Worm (Caenorhabditis elegans): ENCODE results near the gene K02E7.11.

The K02E7.11 gene

ce11 chrII:1084899-1085298 lies 9.6 kb upstream of the K02E7.11 start:
- TF ChIP-seq skn-1 (tag; optimal IDR thresholded peaks at IDR 0.05) (peak; percentile 81), pha-4 (tag; optimal IDR thresholded peaks at IDR 0.05) (peak; percentile 35), lin-15B (tag; optimal IDR thresholded peaks at IDR 0.05) (peak; percentile 10), snpc-4 (tag; optimal IDR thresholded peaks at IDR 0.05) (peak; percentile 32), ceh-28 (tag; optimal IDR thresholded peaks at IDR 0.05) (no peak), egl-27 (tag; optimal IDR thresholded peaks at IDR 0.05) (no peak), egl-5 (tag; optimal IDR thresholded peaks at IDR 0.05) (peak; percentile 57), ZK546.5 (tag; optimal IDR thresholded peaks at IDR 0.05) (no peak), mdl-1 (tag; optimal IDR thresholded peaks at IDR 0.05) (no peak), elt-2 (tag; optimal IDR thresholded peaks at IDR 0.05) (no peak), nhr-28 (tag; optimal IDR thresholded peaks at IDR 0.05) (no peak), ceh-16 (tag; optimal IDR thresholded peaks at IDR 0.05) (no peak), nhr-77 (tag; optimal IDR thresholded peaks at IDR 0.05) (no peak), nfya-1 (tag; optimal IDR thresholded peaks at IDR 0.05; ENCODE audit: insufficient read depth) (peak; percentile 61), tbx-2 (tag; optimal IDR thresholded peaks at IDR 0.05) (no peak), hmg-11 (tag; optimal IDR thresholded peaks at IDR 0.05) (peak; percentile 59), jun-1 (tag; optimal IDR thresholded peaks at IDR 0.05) (no peak), lin-39 (tag; optimal IDR thresholded peaks at IDR 0.05) (peak; percentile 11)

- TF ChIP-seq elt-2 (tag; optimal IDR thresholded peaks at IDR 0.05) = no peak
- TF ChIP-seq fkh-2 (tag; optimal IDR thresholded peaks at IDR 0.05) = no peak
- no peak for TF ChIP-seq nhr-76 (tag; optimal IDR thresholded peaks at IDR 0.05)
- no peak for TF ChIP-seq nhr-12 (tag; optimal IDR thresholded peaks at IDR 0.05)
- no peak for TF ChIP-seq nhr-11 (tag; optimal IDR thresholded peaks at IDR 0.05)
- TF ChIP-seq ztf-11 (tag; optimal IDR thresholded peaks at IDR 0.05) = no peak
- TF ChIP-seq nhr-43 (tag; optimal IDR thresholded peaks at IDR 0.05; ENCODE audit: poor library complexity, severe bottlenecking) = no peak
- no peak for TF ChIP-seq unc-39 (tag; optimal IDR thresholded peaks at IDR 0.05)
- no peak for TF ChIP-seq aly-2 (tag; optimal IDR thresholded peaks at IDR 0.05)
- no peak for TF ChIP-seq nhr-237 (tag; optimal IDR thresholded peaks at IDR 0.05)
- TF ChIP-seq lin-15B (tag; optimal IDR thresholded peaks at IDR 0.05) = no peak
- TF ChIP-seq pqm-1 (tag; optimal IDR thresholded peaks at IDR 0.05) = no peak
- TF ChIP-seq ceh-82 (tag; optimal IDR thresholded peaks at IDR 0.05) = no peak
These were observed 7.5 kb upstream of the K02E7.11 start, which contains the start of gene K02E7.1 for ce11 chrII:1082859-1083258. Gene K02E7.1 (plus strand): TSS chrII:1083159.

- TF ChIP-seq hmg-11 (tag; optimal IDR thresholded peaks at IDR 0.05) (no peak), nhr-237 (tag; optimal IDR thresholded peaks at IDR 0.05) (no peak), unc-62 (GFP tag; optimal IDR thresholded peaks at IDR 0.05) (no peak), daf-12 (tag; optimal IDR thresholded peaks at IDR 0.05) (no peak), ama-1 (optimal IDR thresholded peaks at IDR 0.05) (no peak), nhr-77 (tag; optimal IDR thresholded peaks at IDR 0.05) (no peak), mml-1 (tag; optimal IDR thresholded peaks at IDR 0.05) (no peak), nhr-43 (tag; optimal IDR thresholded peaks at IDR 0.05; ENCODE audit: poor library complexity, severe bottlenecking) (no peak), unc-39 (tag; optimal IDR thresholded peaks at IDR 0.05) (no peak)
These were observed 3.2 kb downstream of the K02E7.11 start, which contains the start of gene K02E7.4 for ce11 chrII:1072106-1072505. Gene K02E7.4 (plus strand): TSS chrII:1072406.

ce11 chrII:1071432-1071831 lies 3.9 kb downstream of the K02E7.11 start:
- TF ChIP-seq fkh-10 (GFP tag; optimal IDR thresholded peaks at IDR 0.05) = no peak
- no peak for TF ChIP-seq ceh-16 (tag; optimal IDR thresholded peaks at IDR 0.05)

- TF ChIP-seq pha-4 (tag; optimal IDR thresholded peaks at IDR 0.05) (no peak), elt-1 (tag; optimal IDR thresholded peaks at IDR 0.05) (no peak), unc-62 (GFP tag; optimal IDR thresholded peaks at IDR 0.05) (no peak), nhr-25 (tag; optimal IDR thresholded peaks at IDR 0.05) (no peak), nhr-67 (tag; optimal IDR thresholded peaks at IDR 0.05) (no peak), ceh-28 (tag; optimal IDR thresholded peaks at IDR 0.05) (no peak), fkh-10 (GFP tag; optimal IDR thresholded peaks at IDR 0.05) (no peak), egl-27 (tag; optimal IDR thresholded peaks at IDR 0.05) (no peak)
These were observed 4.4 kb downstream of the K02E7.11 start, which contains the start of gene K02E7.12 for ce11 chrII:1070875-1071274. Gene K02E7.12 (plus strand): TSS chrII:1071175.

Measured in whole organism, L3 larva.